Worm (Caenorhabditis elegans) whole organism, early embryonic: Measurements from ENCODE around the gene pax-3.

ENCODE experiments used
- B0310.2 ChIP-seq: sonication (generic microtip); optimal IDR thresholded peaks from 2 replicates; lab custom pipeline; 2016; ENCODE audit warnings: mild to moderate bottlenecking, missing genetic modification characterization, missing compliant biosample characterization
- F13C5.2 ChIP-seq: sonication (generic microtip); optimal IDR thresholded peaks from 2 replicates; lab custom pipeline; 2017; ENCODE audit warnings: mild to moderate bottlenecking, missing genetic modification characterization, inconsistent platforms, missing compliant biosample characterization
- aly-1 ChIP-seq: sonication (generic microtip); optimal IDR thresholded peaks from 2 replicates; lab custom pipeline; 2016; ENCODE audit warnings: missing genetic modification characterization, missing compliant biosample characterization
- ama-1 ChIP-seq: fragments of 150-350 bp; optimal IDR thresholded peaks from 2 replicates; lab custom pipeline; 2014
- ceh-13 ChIP-seq: fragments of 200-800 bp; sonication (Bioruptor generic); optimal IDR thresholded peaks from 2 replicates; lab custom pipeline; 2018; ENCODE audit warnings: mild to moderate bottlenecking, missing genetic modification characterization, missing compliant biosample characterization
- ceh-36 ChIP-seq: sonication (generic microtip); optimal IDR thresholded peaks from 2 replicates; lab custom pipeline; 2016; ENCODE audit warnings: missing genetic modification characterization, inconsistent platforms, missing compliant biosample characterization
- ets-7 ChIP-seq: sonication (generic microtip); optimal IDR thresholded peaks from 2 replicates; lab custom pipeline; 2016; ENCODE audit warnings: missing genotype, missing genetic modification characterization, missing compliant biosample characterization
- flt-1 ChIP-seq: fragments of 200-800 bp; sonication (Bioruptor generic); IDR thresholded peaks from 2 replicates; pipeline ENCODE4 v1.3.6; 2022; ENCODE audit warnings: missing genetic modification characterization, missing compliant biosample characterization
- hmbx-1 ChIP-seq: sonication (generic microtip); optimal IDR thresholded peaks from 2 replicates; lab custom pipeline; 2016; ENCODE audit warnings: mild to moderate bottlenecking, missing genetic modification characterization, missing compliant biosample characterization
- hmg-4 ChIP-seq: fragments of 200-800 bp; sonication (Bioruptor generic); optimal IDR thresholded peaks from 2 replicates; lab custom pipeline; 2018; ENCODE audit warnings: mild to moderate bottlenecking, missing genetic modification characterization, missing compliant biosample characterization
- hnd-1 ChIP-seq: sonication (generic microtip); optimal IDR thresholded peaks from 2 replicates; lab custom pipeline; 2016; ENCODE audit warnings: missing genetic modification characterization, missing compliant biosample characterization
- pes-1 ChIP-seq: fragments of 200-800 bp; sonication (Bioruptor generic); IDR thresholded peaks from 2 replicates; pipeline ENCODE4 v1.3.6; 2022; ENCODE audit warnings: missing genetic modification reagents, missing genetic modification characterization, missing compliant biosample characterization
- scrt-1 ChIP-seq: fragments of 200-800 bp; sonication (Bioruptor generic); IDR thresholded peaks from 2 replicates; pipeline ENCODE4 v1.3.6; 2022; ENCODE audit warnings: missing genetic modification characterization, missing compliant biosample characterization
- sea-1 ChIP-seq: fragments of 200-800 bp; sonication (Bioruptor generic); conservative IDR thresholded peaks from 2 replicates; pipeline ENCODE4 v1.3.6; 2022; ENCODE audit warnings: missing genetic modification characterization, missing compliant biosample characterization
- tbx-11 ChIP-seq: fragments of 200-800 bp; sonication (Bioruptor generic); IDR thresholded peaks from 2 replicates; pipeline ENCODE4 v1.3.6; 2022; ENCODE audit warnings: missing genetic modification characterization, missing compliant biosample characterization
- tbx-37 ChIP-seq: fragments of 200-800 bp; sonication (Bioruptor generic); conservative IDR thresholded peaks from 2 replicates; pipeline ENCODE4 v1.3.6; 2022; ENCODE audit warnings: missing genetic modification reagents, missing genetic modification characterization, missing compliant biosample characterization
- tra-4 ChIP-seq: sonication (generic microtip); optimal IDR thresholded peaks from 2 replicates; lab custom pipeline; 2017; ENCODE audit warnings: missing genetic modification characterization, missing compliant biosample characterization

Gene pax-3

DNA sequence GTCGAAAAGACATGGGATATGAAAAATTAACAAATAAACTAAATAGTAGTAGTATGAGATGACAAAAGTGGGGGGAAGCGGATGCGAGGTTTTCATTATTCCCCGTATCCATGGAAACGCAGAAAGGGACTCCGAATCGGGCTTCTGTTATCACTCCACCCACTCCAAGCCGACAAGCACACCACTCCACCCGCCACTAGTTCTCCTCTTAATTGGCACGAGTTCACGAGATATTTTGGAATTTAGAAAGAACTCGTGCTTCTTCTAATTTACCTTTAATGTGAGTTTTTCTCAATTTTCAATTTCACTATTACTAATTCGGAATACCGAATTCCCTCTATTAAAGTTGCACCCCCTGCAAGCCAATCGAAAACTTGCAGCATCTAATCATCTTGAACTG lies 20.0 kb downstream of the pax-3 start:
- TF ChIP-seq ama-1 (lab: Kevin White, UChicago) = no peak
- no peak for TF ChIP-seq B0310.2 (tag; lab: Kevin White, UChicago)
- TF ChIP-seq flt-1 (GFP tag; lab: Robert Waterston, UW) = no peak
- no peak for TF ChIP-seq sea-1
- TF ChIP-seq ceh-36 (tag; lab: Kevin White, UChicago) = no peak

DNA sequence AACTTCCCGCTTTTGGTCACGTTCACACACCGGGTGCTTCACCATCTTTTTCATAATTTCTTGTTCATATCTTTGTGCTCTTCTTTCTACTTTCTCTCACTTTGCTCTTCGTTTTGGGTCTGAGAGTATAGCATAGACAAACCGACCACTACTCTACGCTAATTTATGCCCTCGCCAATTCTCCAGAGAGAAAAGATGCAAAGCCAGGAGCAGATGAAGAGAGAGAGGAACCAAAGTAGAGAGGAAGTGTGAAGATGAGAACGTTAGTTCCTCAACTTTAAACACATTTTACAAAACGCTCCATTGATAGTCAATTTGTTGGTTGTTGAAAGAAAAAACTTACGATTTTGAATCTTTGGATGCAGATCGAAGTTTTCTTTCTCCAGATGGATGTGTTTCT lies 21.4 kb downstream of the pax-3 start:
- no peak for TF ChIP-seq tra-4
- no peak for TF ChIP-seq hmg-4 (GFP tag; lab: Kevin White, UChicago)
- no peak for TF ChIP-seq hmbx-1 (tag; lab: Kevin White, UChicago)
- TF ChIP-seq ama-1 (lab: Kevin White, UChicago) = no peak
- no peak for TF ChIP-seq F13C5.2 (tag; lab: Kevin White, UChicago)
- TF ChIP-seq scrt-1 (GFP tag; lab: Robert Waterston, UW) = no peak
- no peak for TF ChIP-seq ets-7

DNA sequence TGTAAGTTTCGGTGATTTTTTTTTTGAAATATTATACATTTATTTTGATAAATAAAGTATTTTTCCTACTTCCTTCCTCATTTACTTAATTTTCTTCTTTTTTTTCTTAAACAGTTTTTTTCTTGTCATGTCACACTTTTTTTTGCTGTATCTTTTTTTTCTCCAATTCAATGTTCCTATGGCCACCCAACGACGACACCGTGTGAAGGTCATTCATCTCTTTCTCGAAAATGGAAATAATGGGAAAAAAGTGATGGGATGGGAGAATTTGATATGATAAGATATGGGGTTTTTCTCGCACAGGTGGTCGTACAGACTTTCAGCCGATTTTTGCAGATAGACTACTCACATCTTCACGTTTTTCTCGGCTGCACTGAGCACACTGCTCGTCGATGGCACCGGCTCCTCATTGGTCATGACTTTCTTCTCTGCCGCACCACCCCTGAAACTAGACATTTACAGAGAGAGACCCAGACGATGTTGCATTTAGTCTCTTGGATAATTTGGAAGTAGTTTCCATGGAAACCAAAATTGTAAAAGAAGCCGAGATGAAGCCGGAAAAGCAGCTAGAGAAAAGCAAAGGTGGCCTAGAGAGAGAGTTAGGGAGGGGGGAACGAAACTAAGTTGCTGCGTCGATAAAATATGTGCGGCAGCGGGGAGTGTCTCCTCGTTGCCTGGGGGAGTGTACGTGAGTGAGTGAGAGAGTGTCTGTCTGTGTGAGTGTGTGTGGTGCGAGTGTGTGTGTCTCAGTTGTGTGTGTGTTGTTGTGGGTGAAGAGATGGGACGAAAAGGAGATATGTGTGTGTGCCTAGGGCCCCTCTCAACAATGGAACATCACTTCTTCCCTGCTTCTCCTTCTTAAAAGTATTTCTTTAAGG lies 22.8 kb downstream of the pax-3 start, which contains the start of gene daf-19:
daf-19 (minus strand) TSS at position 442 of the 878 bp plus-strand sequence.
- peak; percentile 93 for TF ChIP-seq hmg-4 (GFP tag; lab: Kevin White, UChicago)
- TF ChIP-seq sea-1 = 0 out of 2 replicates have a peak, but pooled peaks have one; percentile 39
- no peak for TF ChIP-seq ama-1 (lab: Kevin White, UChicago)
- peak; percentile 47 for TF ChIP-seq ceh-36 (tag; lab: Kevin White, UChicago)
- TF ChIP-seq scrt-1 (GFP tag; lab: Robert Waterston, UW) = peak; percentile 73; the same call in 1 of the 2 replicates
- TF ChIP-seq tra-4 = peak; percentile 62
- peak; percentile 26 for TF ChIP-seq hmbx-1 (tag; lab: Kevin White, UChicago)
- peak; percentile 52 for TF ChIP-seq B0310.2 (tag; lab: Kevin White, UChicago)
- no peak for TF ChIP-seq pes-1
- TF ChIP-seq aly-1 = peak; percentile 87
- no peak for TF ChIP-seq ets-7
- TF ChIP-seq hnd-1 (tag; lab: Kevin White, UChicago) = peak; percentile 24
- TF ChIP-seq F13C5.2 (tag; lab: Kevin White, UChicago) = peak; percentile 77
- TF ChIP-seq flt-1 (GFP tag; lab: Robert Waterston, UW) = peak; percentile 17; the same call in 1 of the 2 replicates
- TF ChIP-seq tbx-11 = no peak
- no peak for TF ChIP-seq tbx-37 (GFP tag; lab: Robert Waterston, UW)

DNA sequence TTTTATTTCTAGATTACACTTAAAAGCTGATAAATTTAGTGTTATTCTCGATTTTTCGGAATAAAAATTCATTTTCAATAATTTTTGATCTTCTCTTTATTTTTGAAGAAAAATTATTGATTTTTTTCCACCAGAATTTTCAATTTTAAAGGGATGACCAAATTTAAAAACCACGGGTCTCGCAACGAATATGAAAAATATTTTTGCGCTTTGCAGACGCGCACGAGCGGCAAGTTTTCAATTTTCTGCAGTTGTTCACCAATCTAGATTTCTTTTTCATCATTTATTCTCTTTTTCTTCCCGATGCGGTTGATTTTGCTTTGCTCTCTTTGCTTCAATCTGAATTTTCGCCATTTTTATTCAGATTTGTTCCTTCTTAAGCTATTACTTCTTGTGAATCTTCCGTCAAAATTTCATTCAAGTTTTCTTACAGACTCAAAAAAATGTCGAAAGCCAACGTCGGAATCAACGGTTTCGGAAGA lies 24.5 kb downstream of the pax-3 start, which contains the start of gene gpd-4:
gpd-4 (plus strand) TSS at position 432 of the 482 bp plus-strand sequence.
- TF ChIP-seq sea-1 = no peak
- TF ChIP-seq hnd-1 (tag; lab: Kevin White, UChicago) = no peak
- TF ChIP-seq hmg-4 (GFP tag; lab: Kevin White, UChicago) = no peak
- no peak for TF ChIP-seq tbx-11
- no peak for TF ChIP-seq ama-1 (lab: Kevin White, UChicago)
- no peak for TF ChIP-seq tbx-37 (GFP tag; lab: Robert Waterston, UW)
- TF ChIP-seq ceh-13 (GFP tag; lab: Kevin White, UChicago) = no peak
- TF ChIP-seq hmbx-1 (tag; lab: Kevin White, UChicago) = no peak

DNA sequence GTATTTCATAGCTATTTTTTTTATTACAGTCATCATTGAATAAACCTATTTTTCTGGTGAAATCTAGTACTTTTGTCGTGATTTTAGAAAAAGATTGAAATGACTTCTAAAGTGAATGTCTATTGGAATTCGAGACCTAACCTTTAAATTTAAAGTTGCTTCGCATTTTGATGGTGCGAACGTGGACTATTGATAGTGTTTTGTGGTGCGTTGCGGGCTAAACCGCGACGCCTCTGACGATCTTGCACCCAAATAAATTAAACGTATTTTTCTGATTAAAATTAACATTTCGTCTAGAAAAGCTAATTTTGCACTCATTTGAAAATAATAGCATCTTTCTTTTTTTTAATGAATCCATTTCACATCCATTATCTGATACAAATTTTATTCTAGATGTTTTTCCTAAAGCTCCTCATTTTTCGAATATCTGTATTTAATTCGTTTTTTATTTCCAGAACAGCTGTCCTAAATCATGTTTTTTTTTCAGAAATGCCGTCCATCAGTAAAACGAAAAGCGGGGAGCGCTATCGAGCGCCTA lies 26.1 kb downstream of the pax-3 start, which contains the start of gene wbp-11:
wbp-11 (plus strand) TSS at position 488 of the 538 bp plus-strand sequence.
- no peak for TF ChIP-seq tra-4
- TF ChIP-seq B0310.2 (tag; lab: Kevin White, UChicago) = no peak
- no peak for TF ChIP-seq scrt-1 (GFP tag; lab: Robert Waterston, UW)
- no peak for TF ChIP-seq ceh-36 (tag; lab: Kevin White, UChicago)
- TF ChIP-seq F13C5.2 (tag; lab: Kevin White, UChicago) = no peak
- no peak for TF ChIP-seq pes-1
- TF ChIP-seq hmg-4 (GFP tag; lab: Kevin White, UChicago) = no peak
- TF ChIP-seq hnd-1 (tag; lab: Kevin White, UChicago) = no peak
- TF ChIP-seq ama-1 (lab: Kevin White, UChicago) = no peak

DNA sequence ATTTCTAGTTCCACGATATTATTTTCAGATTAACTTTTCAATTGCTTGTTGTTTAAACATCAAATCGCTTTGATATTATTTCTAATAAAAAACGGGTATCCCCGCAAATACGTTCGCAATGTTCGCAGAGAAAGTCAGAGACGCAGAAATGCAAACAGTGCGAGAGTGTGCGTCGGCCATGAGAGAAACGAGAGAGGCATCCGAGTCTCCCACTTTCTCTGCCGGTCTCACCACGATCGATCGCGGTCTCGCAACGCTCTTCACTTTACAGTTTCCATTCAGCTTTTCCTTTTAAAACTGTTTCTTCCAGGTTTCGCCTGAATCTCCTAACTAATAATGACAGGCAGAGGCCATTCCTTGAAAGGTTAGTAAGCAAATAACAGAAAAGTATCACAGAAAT lies 28.0 kb downstream of the pax-3 start, which contains the start of gene F33H1.4:
F33H1.4 (plus strand) TSS at position 311 of the 400 bp plus-strand sequence.
- TF ChIP-seq F13C5.2 (tag; lab: Kevin White, UChicago) (peak; percentile 45), ama-1 (lab: Kevin White, UChicago) (peak; percentile 3), aly-1 (no peak), flt-1 (GFP tag; lab: Robert Waterston, UW) (no peak)

DNA sequence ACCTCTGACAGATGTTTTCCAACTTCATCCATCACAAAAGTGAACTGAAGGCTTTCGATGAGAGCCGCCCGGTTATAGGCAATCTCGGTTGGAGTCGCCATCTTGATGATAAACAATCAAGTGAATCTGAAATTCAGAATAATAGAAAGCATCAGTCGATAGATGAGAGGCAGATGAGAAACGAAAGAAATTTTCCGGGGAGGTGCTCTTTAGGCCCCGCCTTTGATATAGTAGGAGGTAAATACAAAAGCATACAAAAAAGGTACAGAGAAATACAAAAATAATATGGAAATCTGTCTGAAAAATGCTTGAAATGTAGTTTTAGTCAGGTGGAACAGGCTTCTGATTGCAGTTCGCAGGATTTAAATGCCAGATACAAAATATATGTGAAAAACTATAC lies 36.3 kb downstream of the pax-3 start, which contains the start of gene srd-1:
srd-1 (minus strand) TSS at position 101 of the 400 bp plus-strand sequence.
- no peak for TF ChIP-seq B0310.2 (tag; lab: Kevin White, UChicago)
- no peak for TF ChIP-seq scrt-1 (GFP tag; lab: Robert Waterston, UW)
- TF ChIP-seq pes-1 = no peak
- TF ChIP-seq tbx-37 (GFP tag; lab: Robert Waterston, UW) = no peak

DNA sequence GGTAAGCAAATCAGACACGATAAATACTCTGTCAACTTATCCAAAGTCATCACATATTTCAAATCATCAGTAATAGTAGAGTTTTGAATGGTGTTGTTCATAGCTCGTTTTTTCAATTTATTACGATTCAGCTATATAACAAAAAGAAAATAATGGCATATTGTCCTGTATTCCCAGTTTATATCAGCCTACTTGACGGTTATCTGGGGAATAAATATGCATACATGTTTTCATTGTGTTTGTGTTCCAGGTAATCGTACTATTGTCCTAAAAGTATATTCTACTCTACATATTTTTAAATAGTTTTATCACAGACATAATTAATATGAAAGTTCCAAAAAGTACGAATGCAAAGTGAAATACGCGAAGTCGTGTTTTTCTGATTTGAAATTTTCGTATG lies 41.4 kb downstream of the pax-3 start, which contains the start of gene srd-2:
srd-2 (minus strand) TSS at position 101 of the 400 bp plus-strand sequence.
- no peak for TF ChIP-seq sea-1
